Worm (Caenorhabditis elegans) whole organism, late embryonic: Measurements from ENCODE around the gene M03C11.3.
A peak's percentile ranks its signal among the peaks of the same experiment; 100 is the strongest.
"Not testable (repeated sequence)": the region's sequence is repeated elsewhere in the genome, so short reads cannot be mapped to it uniquely, and the experiment has no call there.

Source experiments
- C08G9.2 ChIP-seq: sonication (generic microtip); optimal IDR thresholded peaks from 2 replicates; lab custom pipeline; 2016; ENCODE audit warnings: mild to moderate bottlenecking, missing genetic modification characterization, moderate library complexity, missing compliant biosample characterization
- C38D4.7 ChIP-seq: fragments of 200-800 bp; sonication (Bioruptor generic); optimal IDR thresholded peaks from 2 replicates; lab custom pipeline; 2018; ENCODE audit warnings: mild to moderate bottlenecking, missing genetic modification characterization, moderate library complexity, missing compliant biosample characterization
- F13H6.1 ChIP-seq: sonication (generic microtip); optimal IDR thresholded peaks from 2 replicates; lab custom pipeline; 2016; ENCODE audit warnings: missing genetic modification characterization, missing compliant biosample characterization
- T23F11.4 ChIP-seq: fragments of 200-800 bp; sonication (Bioruptor generic); optimal IDR thresholded peaks from 2 replicates; lab custom pipeline; 2018; ENCODE audit warnings: mild to moderate bottlenecking, missing genetic modification characterization, missing compliant biosample characterization
- ahr-1 ChIP-seq: sonication (generic microtip); optimal IDR thresholded peaks from 2 replicates; lab custom pipeline; 2016; ENCODE audit warnings: missing genetic modification characterization, missing compliant biosample characterization
- ceh-14 ChIP-seq: sonication (generic microtip); optimal IDR thresholded peaks from 2 replicates; lab custom pipeline; 2016; ENCODE audit warnings: missing genotype, missing genetic modification characterization, missing compliant biosample characterization
- ceh-18 ChIP-seq: sonication (generic microtip); optimal IDR thresholded peaks from 2 replicates; lab custom pipeline; 2016; ENCODE audit warnings: missing genetic modification characterization, missing compliant biosample characterization
- ceh-19 ChIP-seq: fragments of 200-800 bp; sonication (Bioruptor generic); optimal IDR thresholded peaks from 2 replicates; lab custom pipeline; 2018; ENCODE audit warnings: mild to moderate bottlenecking, missing genetic modification characterization, missing compliant biosample characterization
- ceh-22 ChIP-seq: sonication (generic microtip); optimal IDR thresholded peaks from 2 replicates; lab custom pipeline; 2017; ENCODE audit warnings: missing biosample characterization, missing genetic modification characterization
- ceh-24 ChIP-seq: sonication (generic microtip); optimal IDR thresholded peaks from 2 replicates; lab custom pipeline; 2016; ENCODE audit warnings: mild to moderate bottlenecking, missing genetic modification characterization, missing compliant biosample characterization
- ceh-31 ChIP-seq: sonication (generic microtip); optimal IDR thresholded peaks from 2 replicates; lab custom pipeline; 2016; ENCODE audit warnings: missing genetic modification characterization, missing compliant biosample characterization
- ceh-34 ChIP-seq: sonication (generic microtip); optimal IDR thresholded peaks from 2 replicates; lab custom pipeline; 2016; ENCODE audit warnings: mild to moderate bottlenecking, missing genetic modification characterization, missing compliant biosample characterization
- ceh-45 ChIP-seq: fragments of 200-800 bp; sonication (Bioruptor generic); IDR thresholded peaks from 2 replicates; pipeline ENCODE4 v1.3.6; 2022; ENCODE audit warnings: missing genetic modification reagents, missing genetic modification characterization, missing compliant biosample characterization
- ceh-48 ChIP-seq: sonication (generic microtip); optimal IDR thresholded peaks from 2 replicates; lab custom pipeline; 2016; ENCODE audit warnings: missing genetic modification characterization, inconsistent platforms, missing compliant biosample characterization
- ceh-9 ChIP-seq: sonication (generic microtip); optimal IDR thresholded peaks from 2 replicates; lab custom pipeline; 2016; ENCODE audit warnings: mild to moderate bottlenecking, missing genetic modification characterization, inconsistent platforms, missing compliant biosample characterization
- dve-1 ChIP-seq: sonication (generic microtip); optimal IDR thresholded peaks from 2 replicates; lab custom pipeline; 2017; ENCODE audit warnings: antibody characterized with exemption, mild to moderate bottlenecking, missing genetic modification characterization, missing compliant biosample characterization
- elt-2 ChIP-seq: sonication (generic microtip); optimal IDR thresholded peaks from 2 replicates; lab custom pipeline; 2016; ENCODE audit warnings: missing genetic modification reagents, missing genetic modification characterization, missing compliant biosample characterization
- elt-4 ChIP-seq: sonication (generic microtip); optimal IDR thresholded peaks from 2 replicates; lab custom pipeline; 2016; ENCODE audit warnings: missing genetic modification characterization, missing compliant biosample characterization
- ets-4 ChIP-seq: sonication (generic microtip); optimal IDR thresholded peaks from 2 replicates; lab custom pipeline; 2016; ENCODE audit warnings: missing genetic modification characterization, missing compliant biosample characterization
- eyg-1 ChIP-seq: sonication (generic microtip); optimal IDR thresholded peaks from 2 replicates; lab custom pipeline; 2016; ENCODE audit warnings: missing genotype, missing genetic modification characterization, missing compliant biosample characterization
- fax-1 ChIP-seq: sonication (generic microtip); optimal IDR thresholded peaks from 2 replicates; lab custom pipeline; 2016; ENCODE audit warnings: missing genotype, missing genetic modification characterization, missing compliant biosample characterization
- fkh-10 ChIP-seq: fragments of 150-350 bp; optimal IDR thresholded peaks from 2 replicates; lab custom pipeline; 2014; ENCODE audit warnings: missing biosample characterization, missing genetic modification reagents, missing genetic modification characterization
- lim-6 ChIP-seq: sonication (generic microtip); optimal IDR thresholded peaks from 2 replicates; lab custom pipeline; 2016; ENCODE audit warnings: missing genetic modification characterization, missing compliant biosample characterization
- madf-2 ChIP-seq: sonication (generic microtip); optimal IDR thresholded peaks from 2 replicates; lab custom pipeline; 2017; ENCODE audit warnings: missing genetic modification characterization, missing compliant biosample characterization
- nfya-1 ChIP-seq: sonication (generic microtip); optimal IDR thresholded peaks from 2 replicates; lab custom pipeline; 2017; ENCODE audit warnings: missing genetic modification characterization, mild to moderate bottlenecking, missing compliant biosample characterization, antibody characterized with exemption, moderate library complexity
- nhr-11 ChIP-seq: fragments of 150-350 bp; optimal IDR thresholded peaks from 2 replicates; lab custom pipeline; 2014; ENCODE audit warnings: missing biosample characterization, missing genetic modification characterization
- npax-4 ChIP-seq: sonication (generic microtip); optimal IDR thresholded peaks from 2 replicates; lab custom pipeline; 2016; ENCODE audit warnings: missing genetic modification characterization, missing compliant biosample characterization
- odd-2 ChIP-seq: sonication (generic microtip); optimal IDR thresholded peaks from 2 replicates; lab custom pipeline; 2017; ENCODE audit warnings: antibody characterized with exemption, mild to moderate bottlenecking, missing genetic modification characterization, missing compliant biosample characterization
- pha-2 ChIP-seq: sonication (generic microtip); optimal IDR thresholded peaks from 2 replicates; lab custom pipeline; 2017; ENCODE audit warnings: mild to moderate bottlenecking, missing genetic modification characterization, missing compliant biosample characterization
- pqm-1 ChIP-seq: sonication (generic microtip); optimal IDR thresholded peaks from 2 replicates; lab custom pipeline; 2016; ENCODE audit warnings: missing genetic modification characterization, missing compliant biosample characterization
- ref-2 ChIP-seq: sonication (generic microtip); optimal IDR thresholded peaks from 2 replicates; lab custom pipeline; 2016; ENCODE audit warnings: missing genetic modification characterization, missing compliant biosample characterization
- rnt-1 ChIP-seq: sonication (generic microtip); optimal IDR thresholded peaks from 2 replicates; lab custom pipeline; 2016; ENCODE audit warnings: missing genetic modification characterization, missing compliant biosample characterization
- sox-2 ChIP-seq: fragments of 200-800 bp; sonication (Bioruptor generic); IDR thresholded peaks from 2 replicates; pipeline ENCODE4 v1.3.6; 2022; ENCODE audit warnings: missing genetic modification reagents, missing genetic modification characterization, missing compliant biosample characterization
- sox-4 ChIP-seq: sonication (generic microtip); optimal IDR thresholded peaks from 2 replicates; lab custom pipeline; 2017; ENCODE audit warnings: mild to moderate bottlenecking, missing genetic modification characterization, inconsistent platforms, missing compliant biosample characterization
- syd-9 ChIP-seq: sonication (generic microtip); optimal IDR thresholded peaks from 2 replicates; lab custom pipeline; 2016; ENCODE audit warnings: mild to moderate bottlenecking, missing genetic modification characterization, moderate library complexity, missing compliant biosample characterization
- tbx-2 ChIP-seq: sonication (generic microtip); optimal IDR thresholded peaks from 2 replicates; lab custom pipeline; 2016; ENCODE audit warnings: missing genetic modification characterization, missing compliant biosample characterization
- tbx-7 ChIP-seq: sonication (generic microtip); optimal IDR thresholded peaks from 2 replicates; lab custom pipeline; 2016; ENCODE audit warnings: missing genotype, missing genetic modification characterization, missing compliant biosample characterization
- ttx-3 ChIP-seq: sonication (generic microtip); optimal IDR thresholded peaks from 2 replicates; lab custom pipeline; 2016; ENCODE audit warnings: missing genetic modification reagents, missing genetic modification characterization, missing compliant biosample characterization
- unc-3 ChIP-seq, 2 experiments: fragments of 200-800 bp in 1 of 2; sonication (Bioruptor generic) in 1 of 2; sonication (generic microtip) in 1 of 2; conservative IDR thresholded peaks in 1 of 2; optimal IDR thresholded peaks in 1 of 2; 2 replicates each; pipeline versions ENCODE4 v1.3.6 to Lab custom; 2016 to 2022; ENCODE audit warnings: missing compliant biosample characterization in 2 of 2, missing genetic modification characterization in 2 of 2, missing genetic modification reagents in 1 of 2
- unc-42 ChIP-seq: sonication (generic microtip); optimal IDR thresholded peaks from 2 replicates; lab custom pipeline; 2016; ENCODE audit warnings: missing genotype, missing genetic modification characterization, missing compliant biosample characterization
- unc-86 ChIP-seq: sonication (generic microtip); optimal IDR thresholded peaks from 2 replicates; lab custom pipeline; 2016; ENCODE audit warnings: missing genetic modification characterization, missing compliant biosample characterization

The M03C11.3 gene

ce11 chrIII:10432104-10432503, 27.2 kb downstream of the M03C11.3 start (continued):
- no peak for TF ChIP-seq ceh-45 (GFP tag; lab: Robert Waterston, UW)
- peak; percentile 73 for TF ChIP-seq pha-2
- TF ChIP-seq ahr-1 (tag; lab: Kevin White, UChicago): peak; percentile 27
- TF ChIP-seq elt-4 (tag; lab: Kevin White, UChicago): no peak
- TF ChIP-seq C38D4.7 (GFP tag; lab: Kevin White, UChicago): peak; percentile 63
- no peak for TF ChIP-seq ceh-22 (tag; lab: Kevin White, UChicago)
- TF ChIP-seq madf-2 (tag; lab: Kevin White, UChicago): peak; percentile 11
- no peak for TF ChIP-seq sox-2
- TF ChIP-seq ceh-34 (tag; lab: Kevin White, UChicago): peak; percentile 54
- TF ChIP-seq ttx-3 (tag; lab: Kevin White, UChicago): peak; percentile 56
- TF ChIP-seq ceh-24 (tag; lab: Kevin White, UChicago): no peak
- TF ChIP-seq elt-2 (tag; lab: Kevin White, UChicago): no peak
- TF ChIP-seq ref-2: peak; percentile 29
- TF ChIP-seq ceh-9 (tag; lab: Kevin White, UChicago): no peak
- TF ChIP-seq sox-4 (tag; lab: Kevin White, UChicago): peak; percentile 49
- TF ChIP-seq T23F11.4: peak; percentile 27
- TF ChIP-seq unc-86 (tag; lab: Kevin White, UChicago): no peak
- TF ChIP-seq tbx-7 (tag; lab: Kevin White, UChicago): peak; percentile 49
- no peak for TF ChIP-seq fkh-10
- peak; percentile 29 for TF ChIP-seq ceh-19 (GFP tag; lab: Kevin White, UChicago)
- peak; percentile 68 for TF ChIP-seq pqm-1 (tag; lab: Kevin White, UChicago)
- peak; percentile 43 for TF ChIP-seq ceh-48 (tag; lab: Kevin White, UChicago)
- peak; percentile 3 for TF ChIP-seq lim-6 (tag; lab: Kevin White, UChicago)
- TF ChIP-seq nfya-1 (tag; lab: Kevin White, UChicago): peak; percentile 71
- TF ChIP-seq npax-4 (tag; lab: Kevin White, UChicago): no peak
- TF ChIP-seq odd-2 (tag; lab: Kevin White, UChicago): peak; percentile 29
- no peak for TF ChIP-seq nhr-11 (tag; lab: Kevin White, UChicago)
- TF ChIP-seq ets-4: no peak
- TF ChIP-seq syd-9 (tag; lab: Kevin White, UChicago): peak; percentile 46
- no peak for TF ChIP-seq eyg-1 (tag; lab: Kevin White, UChicago)
- TF ChIP-seq rnt-1 (tag; lab: Kevin White, UChicago): peak; percentile 63
- TF ChIP-seq dve-1 (tag; lab: Kevin White, UChicago): no peak
- peak; percentile 1 for TF ChIP-seq ceh-14 (tag; lab: Kevin White, UChicago)

DNA sequence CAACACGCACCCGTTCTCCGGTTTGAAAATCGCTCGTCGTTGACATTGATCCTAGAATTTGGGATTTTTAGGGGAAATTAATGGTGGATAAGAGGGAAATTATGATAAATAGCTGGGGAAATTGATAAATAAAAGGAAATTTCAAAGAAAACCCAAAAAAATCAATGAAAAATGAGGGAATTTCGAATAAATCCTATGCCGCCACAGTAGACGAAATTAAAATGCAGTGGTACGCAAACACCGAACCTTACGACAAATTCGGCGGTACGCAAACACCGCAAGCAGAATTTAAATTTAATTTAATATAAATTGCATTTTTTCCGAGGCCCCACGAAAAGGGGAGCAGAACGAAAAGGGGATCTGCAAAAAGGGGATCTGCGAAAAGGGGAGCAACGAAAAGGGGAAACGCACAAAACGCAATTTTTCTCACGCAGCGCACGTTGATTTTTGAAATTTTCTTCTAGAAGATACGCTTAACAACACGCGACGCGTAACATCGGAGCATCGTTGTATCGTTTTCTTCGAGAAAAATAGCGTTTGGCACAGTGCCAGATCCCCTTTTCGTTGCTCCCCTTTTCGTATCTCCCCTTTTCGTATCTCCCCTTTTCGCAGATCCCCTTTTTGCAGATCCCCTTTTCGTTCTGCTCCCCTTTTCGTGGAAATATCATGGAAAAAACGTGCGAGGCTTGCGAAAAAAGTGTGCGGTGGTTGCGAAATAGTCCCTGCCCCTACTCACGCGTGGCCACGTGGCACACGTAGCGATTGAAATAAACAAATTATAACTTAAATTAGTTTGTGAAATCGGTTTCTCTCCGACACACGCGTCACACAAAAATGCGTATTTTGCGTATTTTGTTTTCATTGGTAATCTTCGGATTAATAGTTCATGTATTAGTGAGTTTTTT, 31.3 kb downstream of the M03C11.3 start, which contains the start of the genes smrd-1 and enu-3.1:
Gene smrd-1, minus strand, starts transcription at position 51 of the 905 bp plus-strand sequence.
Gene enu-3.1, plus strand, starts transcription at position 339 of the 905 bp plus-strand sequence.
- TF ChIP-seq unc-3 (GFP tag; conservative IDR thresholded peaks at IDR 0.05; lab: Robert Waterston, UW): 0 out of 2 replicates have a peak, but pooled peaks have one; percentile 15
- TF ChIP-seq unc-3 (tag; optimal IDR thresholded peaks at IDR 0.05; lab: Kevin White, UChicago): not testable (repeated sequence)
- TF ChIP-seq ceh-14 (tag; lab: Kevin White, UChicago): peak; percentile 97
- TF ChIP-seq C08G9.2: peak; percentile 40
- TF ChIP-seq unc-86 (tag; lab: Kevin White, UChicago): peak; percentile 23
- peak; percentile 31 for TF ChIP-seq fax-1 (tag; lab: Kevin White, UChicago)
- peak; percentile 40 for TF ChIP-seq ceh-18
- peak; percentile 50 for TF ChIP-seq ceh-34 (tag; lab: Kevin White, UChicago)
- TF ChIP-seq pqm-1 (tag; lab: Kevin White, UChicago): peak; percentile 48
- TF ChIP-seq nfya-1 (tag; lab: Kevin White, UChicago): peak; percentile 4
- peak; percentile 14 for TF ChIP-seq elt-2 (tag; lab: Kevin White, UChicago)
- peak; percentile 58 for TF ChIP-seq tbx-2
- TF ChIP-seq unc-42 (tag; lab: Kevin White, UChicago): peak; percentile 99
- peak; percentile 49 for TF ChIP-seq F13H6.1 (tag; lab: Kevin White, UChicago)
- TF ChIP-seq ref-2: peak; percentile 36
- peak; percentile 83 for TF ChIP-seq lim-6 (tag; lab: Kevin White, UChicago)
- peak; percentile 87 for TF ChIP-seq ceh-31 (tag; lab: Kevin White, UChicago)
